Worm (Caenorhabditis elegans) whole organism, L1 larva: ENCODE data around the gene nhr-238.

Source experiments
- C04F5.9 ChIP-seq: sonication (generic microtip); optimal IDR thresholded peaks from 2 replicates; lab custom pipeline; 2016; ENCODE audit warnings: missing genetic modification characterization, missing compliant biosample characterization
- Y116A8C.19 ChIP-seq: sonication (generic microtip); optimal IDR thresholded peaks from 2 replicates; lab custom pipeline; 2016; ENCODE audit warnings: missing compliant biosample characterization, missing genetic modification characterization, borderline replicate concordance
- alr-1 ChIP-seq: fragments of 200-800 bp; sonication (Bioruptor generic); optimal IDR thresholded peaks from 2 replicates; lab custom pipeline; 2018; ENCODE audit warnings: borderline replicate concordance, mild to moderate bottlenecking, missing genetic modification characterization, missing compliant biosample characterization
- blmp-1 ChIP-seq: fragments of 150-350 bp; optimal IDR thresholded peaks from 2 replicates; lab custom pipeline; 2014; ENCODE audit warnings: missing biosample characterization, missing genetic modification characterization
- ceh-63 ChIP-seq: fragments of 200-800 bp; sonication (Bioruptor generic); optimal IDR thresholded peaks from 2 replicates; lab custom pipeline; 2018; ENCODE audit warnings: mild to moderate bottlenecking, missing genetic modification characterization, missing compliant biosample characterization
- ceh-88 ChIP-seq: fragments of 200-800 bp; sonication (Bioruptor generic); IDR thresholded peaks from 2 replicates; pipeline ENCODE4 v1.3.6; 2022; ENCODE audit warnings: missing genetic modification characterization, missing compliant biosample characterization
- ces-1 ChIP-seq: fragments of 150-350 bp; optimal IDR thresholded peaks from 2 replicates; lab custom pipeline; 2014; ENCODE audit warnings: missing biosample characterization, missing genetic modification reagents, missing genetic modification characterization
- efl-1 ChIP-seq, 4 experiments: fragments of 150-350 bp; optimal IDR thresholded peaks in 3 of 4; peaks in 1 of 4; 1 replicate in 1 of 4; 2 replicates in 3 of 4; lab custom pipeline; 2014; ENCODE audit warnings: missing biosample characterization in 2 of 4, missing genetic modification characterization in 2 of 4, missing genetic modification reagents in 2 of 4
- efl-3 ChIP-seq: fragments of 200-800 bp; sonication (Bioruptor generic); optimal IDR thresholded peaks from 2 replicates; lab custom pipeline; 2018; ENCODE audit warnings: mild to moderate bottlenecking, missing genetic modification characterization, missing compliant biosample characterization
- egl-13 ChIP-seq: sonication (generic microtip); optimal IDR thresholded peaks from 2 replicates; lab custom pipeline; 2016; ENCODE audit warnings: missing genotype, missing genetic modification reagents, missing genetic modification characterization, missing compliant biosample characterization
- fkh-10 ChIP-seq: sonication (generic microtip); optimal IDR thresholded peaks from 2 replicates; lab custom pipeline; 2017; ENCODE audit warnings: missing biosample characterization, missing genetic modification reagents, missing genetic modification characterization
- fkh-4 ChIP-seq: sonication (generic microtip); optimal IDR thresholded peaks from 2 replicates; lab custom pipeline; 2016; ENCODE audit warnings: missing compliant biosample characterization, missing genetic modification characterization, borderline replicate concordance
- fkh-8 ChIP-seq: sonication (generic microtip); optimal IDR thresholded peaks from 2 replicates; lab custom pipeline; 2016; ENCODE audit warnings: mild to moderate bottlenecking, missing genetic modification characterization, missing compliant biosample characterization
- fos-1 ChIP-seq: fragments of 150-350 bp; optimal IDR thresholded peaks from 2 replicates; lab custom pipeline; 2014; ENCODE audit warnings: missing biosample characterization, missing genetic modification characterization
- grh-1 ChIP-seq: fragments of 200-800 bp; sonication (Bioruptor generic); IDR thresholded peaks from 2 replicates; pipeline ENCODE4 v1.3.6; 2022; ENCODE audit warnings: missing genetic modification reagents, missing genetic modification characterization, missing compliant biosample characterization
- hlh-17 ChIP-seq: fragments of 200-800 bp; sonication (Bioruptor generic); optimal IDR thresholded peaks from 2 replicates; lab custom pipeline; 2018; ENCODE audit warnings: missing genetic modification characterization, mild to moderate bottlenecking, missing compliant biosample characterization, moderate library complexity, borderline replicate concordance
- irx-1 ChIP-seq: sonication (generic microtip); optimal IDR thresholded peaks from 2 replicates; lab custom pipeline; 2016; ENCODE audit warnings: missing genetic modification characterization, missing compliant biosample characterization
- isw-1 ChIP-seq: fragments of 200-800 bp; sonication (Bioruptor generic); IDR thresholded peaks from 2 replicates; pipeline ENCODE4 v1.3.6; 2022; ENCODE audit warnings: missing genetic modification characterization, missing compliant biosample characterization
- jun-1 ChIP-seq: fragments of 150-350 bp; optimal IDR thresholded peaks from 2 replicates; lab custom pipeline; 2014; ENCODE audit warnings: missing biosample characterization, missing genetic modification reagents, missing genetic modification characterization
- lin-14 ChIP-seq: fragments of 200-800 bp; sonication (Bioruptor generic); optimal IDR thresholded peaks from 2 replicates; lab custom pipeline; 2018; ENCODE audit warnings: mild to moderate bottlenecking, missing genetic modification characterization, moderate library complexity, missing compliant biosample characterization
- lin-15B ChIP-seq: fragments of 150-350 bp; sonication (generic microtip); optimal IDR thresholded peaks from 3 replicates; lab custom pipeline; 2014; ENCODE audit warnings: missing biosample characterization, missing genetic modification characterization
- lin-39 ChIP-seq: fragments of 150-350 bp; optimal IDR thresholded peaks from 2 replicates; lab custom pipeline; 2014; ENCODE audit warnings: missing biosample characterization, missing genetic modification reagents, missing genetic modification characterization
- lsy-2 ChIP-seq, 2 experiments: fragments of 150-350 bp; optimal IDR thresholded peaks; 2 replicates each; lab custom pipeline; 2014; ENCODE audit warnings: missing biosample characterization in 2 of 2, missing genetic modification characterization in 2 of 2
- mep-1 ChIP-seq: fragments of 150-350 bp; optimal IDR thresholded peaks from 2 replicates; lab custom pipeline; 2014; ENCODE audit warnings: missing biosample characterization, missing genetic modification characterization
- nhr-11 ChIP-seq: fragments of 150-350 bp; optimal IDR thresholded peaks from 2 replicates; lab custom pipeline; 2014; ENCODE audit warnings: missing biosample characterization, missing genetic modification characterization
- nhr-12 ChIP-seq: sonication (generic microtip); optimal IDR thresholded peaks from 2 replicates; lab custom pipeline; 2017; ENCODE audit warnings: missing biosample characterization, missing genetic modification characterization
- nhr-20 ChIP-seq: sonication (generic microtip); optimal IDR thresholded peaks from 2 replicates; lab custom pipeline; 2016; ENCODE audit warnings: mild to moderate bottlenecking, missing genetic modification characterization, missing compliant biosample characterization
- nhr-28 ChIP-seq: fragments of 150-350 bp; optimal IDR thresholded peaks from 2 replicates; lab custom pipeline; 2014; ENCODE audit warnings: missing biosample characterization, missing genetic modification characterization
- nhr-47 ChIP-seq: sonication (generic microtip); optimal IDR thresholded peaks from 2 replicates; lab custom pipeline; 2016; ENCODE audit warnings: mild to moderate bottlenecking, missing genetic modification characterization, moderate library complexity, missing compliant biosample characterization
- nhr-71 ChIP-seq: sonication (generic microtip); optimal IDR thresholded peaks from 2 replicates; lab custom pipeline; 2016; ENCODE audit warnings: mild to moderate bottlenecking, missing genetic modification characterization, moderate library complexity, missing compliant biosample characterization
- nhr-77 ChIP-seq: fragments of 150-350 bp; optimal IDR thresholded peaks from 2 replicates; lab custom pipeline; 2014; ENCODE audit warnings: missing biosample characterization, missing genetic modification characterization
- nhr-84 ChIP-seq: sonication (generic microtip); optimal IDR thresholded peaks from 2 replicates; lab custom pipeline; 2017; ENCODE audit warnings: missing biosample characterization, missing genetic modification characterization
- nhr-85 ChIP-seq: sonication (generic microtip); peaks from one replicate; lab custom pipeline; 2016; ENCODE audit warnings: missing genetic modification characterization, inconsistent platforms, missing compliant biosample characterization
- nhr-90 ChIP-seq: sonication (generic microtip); optimal IDR thresholded peaks from 2 replicates; lab custom pipeline; 2016; ENCODE audit warnings: mild to moderate bottlenecking, missing genetic modification characterization, missing compliant biosample characterization; ENCODE audit not compliant: poor library complexity
- pqm-1 ChIP-seq: sonication (generic microtip); optimal IDR thresholded peaks from 3 replicates; lab custom pipeline; 2017; ENCODE audit warnings: missing biosample characterization, missing genetic modification characterization
- rnt-1 ChIP-seq: sonication (generic microtip); optimal IDR thresholded peaks from 2 replicates; lab custom pipeline; 2016; ENCODE audit warnings: mild to moderate bottlenecking, missing genetic modification characterization, moderate library complexity, missing compliant biosample characterization
- skn-1 ChIP-seq: fragments of 150-350 bp; optimal IDR thresholded peaks from 2 replicates; lab custom pipeline; 2014; ENCODE audit warnings: missing biosample characterization, missing genetic modification characterization
- snu-23 ChIP-seq: sonication (generic microtip); optimal IDR thresholded peaks from 2 replicates; lab custom pipeline; 2016; ENCODE audit warnings: missing genetic modification characterization, missing compliant biosample characterization
- sup-37 ChIP-seq: fragments of 200-800 bp; sonication (Bioruptor generic); optimal IDR thresholded peaks from 2 replicates; lab custom pipeline; 2018; ENCODE audit warnings: mild to moderate bottlenecking, missing genetic modification characterization, missing compliant biosample characterization
- tbx-2 ChIP-seq: sonication (generic microtip); optimal IDR thresholded peaks from 2 replicates; lab custom pipeline; 2016; ENCODE audit warnings: missing genetic modification characterization, missing compliant biosample characterization
- unc-30 ChIP-seq: sonication (generic microtip); optimal IDR thresholded peaks from 2 replicates; lab custom pipeline; 2017; ENCODE audit warnings: missing biosample characterization, missing genetic modification characterization
- unc-62 ChIP-seq: fragments of 150-350 bp; optimal IDR thresholded peaks from 2 replicates; lab custom pipeline; 2014; ENCODE audit warnings: missing biosample characterization, missing genetic modification reagents, missing genetic modification characterization
- vab-15 ChIP-seq: sonication (generic microtip); optimal IDR thresholded peaks from 2 replicates; lab custom pipeline; 2017; ENCODE audit warnings: missing genotype, mild to moderate bottlenecking, missing genetic modification characterization, missing compliant biosample characterization
- zag-1 ChIP-seq: fragments of 150-350 bp; optimal IDR thresholded peaks from 2 replicates; lab custom pipeline; 2014; ENCODE audit warnings: missing biosample characterization, missing genetic modification characterization
- ztf-11 ChIP-seq, 2 experiments: sonication (generic microtip); optimal IDR thresholded peaks; 2 replicates each; lab custom pipeline; 2016 to 2017; ENCODE audit warnings: missing genetic modification characterization in 2 of 2, missing biosample characterization in 1 of 2, missing compliant biosample characterization in 1 of 2
- ztf-4 ChIP-seq: fragments of 150-350 bp; optimal IDR thresholded peaks from 2 replicates; lab custom pipeline; 2014; ENCODE audit warnings: missing biosample characterization, missing genetic modification characterization

nhr-238 gene

DNA sequence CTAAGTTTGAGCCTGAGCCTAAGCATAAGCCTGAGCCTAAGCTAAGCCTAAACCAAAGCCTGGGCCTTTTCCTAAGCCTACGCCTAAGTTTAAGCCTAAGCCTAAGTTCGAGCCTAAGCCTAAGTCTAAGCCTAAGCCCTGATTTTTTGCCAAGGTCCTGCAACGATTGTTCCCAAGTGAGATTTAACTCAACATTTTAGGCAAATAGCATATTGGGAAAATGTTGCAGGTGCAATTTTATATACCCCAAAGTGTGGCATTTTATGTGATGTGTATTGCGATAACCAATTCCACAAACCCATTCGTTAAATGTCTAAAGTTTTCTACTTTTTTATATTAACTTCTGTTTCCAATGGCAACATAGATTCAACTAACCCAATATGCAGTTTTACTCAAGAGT is 33.0 kb upstream of the nhr-238 start, which contains the start of gene irld-40:
Gene irld-40, plus strand, starts transcription at position 301 of the 400 bp plus-strand sequence.
- TF ChIP-seq ceh-63 (GFP tag; lab: Kevin White, UChicago) = no peak

DNA sequence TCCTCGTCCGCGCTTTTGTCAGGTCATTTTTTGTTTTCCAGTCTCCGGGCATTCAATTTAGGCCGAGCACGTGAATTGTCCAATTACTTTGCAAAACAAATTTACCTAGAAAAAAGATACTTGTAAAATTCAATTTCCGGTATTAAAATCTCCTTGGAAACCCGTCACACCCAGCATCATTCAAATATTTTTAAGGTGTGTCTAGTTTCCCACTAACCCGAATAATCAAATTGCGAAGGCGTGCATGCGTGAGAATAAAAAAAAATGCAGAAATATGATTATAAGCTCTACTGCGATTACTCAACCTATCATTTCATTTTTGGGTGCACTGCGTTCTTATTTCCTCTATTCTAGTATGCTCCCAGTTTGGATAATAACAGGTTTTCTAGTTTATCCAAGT is 25.6 kb upstream of the nhr-238 start, which contains the start of gene irld-11:
Gene irld-11, plus strand, starts transcription at position 301 of the 400 bp plus-strand sequence.
- no peak for TF ChIP-seq tbx-2 (tag; lab: Kevin White, UChicago)
- peak; percentile 32 for TF ChIP-seq nhr-20 (tag; lab: Kevin White, UChicago)
- TF ChIP-seq fkh-8 = peak; percentile 82
- no peak for TF ChIP-seq irx-1 (tag; lab: Kevin White, UChicago)

DNA sequence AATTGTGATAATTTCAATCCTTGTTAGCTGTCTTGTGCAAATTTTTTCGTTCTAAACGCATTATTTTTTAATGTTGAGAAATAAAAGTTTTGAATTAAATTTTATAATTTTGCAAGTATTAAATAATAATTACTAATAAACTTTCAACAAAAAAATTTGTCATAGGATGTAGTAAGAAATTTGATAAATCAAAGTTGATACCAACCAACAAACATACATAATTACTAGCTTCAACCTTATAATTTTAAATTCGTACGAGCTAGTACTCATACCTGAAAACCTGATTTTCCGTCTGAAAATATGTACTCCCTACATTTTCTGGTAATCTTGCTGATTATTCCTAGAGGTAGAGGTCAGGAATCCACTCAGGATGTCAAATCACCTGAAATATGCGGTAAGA is 21.8 kb upstream of the nhr-238 start, which contains the start of gene irld-44:
Gene irld-44, plus strand, starts transcription at position 301 of the 400 bp plus-strand sequence.
- no peak for TF ChIP-seq ztf-4 (tag; lab: Kevin White, UChicago)
- TF ChIP-seq zag-1 (tag; lab: Kevin White, UChicago) = no peak
- no peak for TF ChIP-seq pqm-1
- TF ChIP-seq mep-1 (tag; lab: Kevin White, UChicago) = no peak
- no peak for TF ChIP-seq lin-15B (tag; lab: Kevin White, UChicago)
- TF ChIP-seq jun-1 (tag; lab: Kevin White, UChicago) = no peak
- no peak for TF ChIP-seq hlh-17 (GFP tag; lab: Kevin White, UChicago)
- no peak for TF ChIP-seq blmp-1 (tag; lab: Kevin White, UChicago)
- no peak for TF ChIP-seq nhr-90 (tag; lab: Kevin White, UChicago)
- TF ChIP-seq, all 84 proteins: peak for 0

DNA sequence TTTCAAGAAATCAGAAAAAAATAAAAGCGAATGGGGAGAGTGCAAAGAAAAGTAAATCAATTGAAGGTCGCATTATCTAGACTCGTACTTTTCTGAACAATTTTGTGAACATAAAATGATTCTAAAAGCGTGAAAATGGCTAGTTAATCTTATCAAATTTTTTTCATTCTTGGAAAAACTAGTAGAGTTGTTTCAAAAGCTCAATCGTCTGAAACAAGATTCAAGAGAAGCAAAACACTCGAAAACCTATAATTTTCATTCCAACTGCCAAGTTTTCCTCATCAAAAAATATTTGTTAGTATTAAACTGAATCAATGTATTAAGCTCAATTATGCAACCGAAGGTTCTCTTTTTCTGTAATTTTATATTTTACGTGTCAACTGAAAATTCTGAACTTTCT is 18.8 kb upstream of the nhr-238 start, which contains the start of gene irld-45:
Gene irld-45, plus strand, starts transcription at position 301 of the 400 bp plus-strand sequence.
- TF ChIP-seq alr-1 = no peak
- TF ChIP-seq vab-15 (tag; lab: Kevin White, UChicago) = no peak
- no peak for TF ChIP-seq fos-1 (tag; lab: Kevin White, UChicago)
- no peak for TF ChIP-seq C04F5.9 (tag; lab: Kevin White, UChicago)
- TF ChIP-seq ceh-88 (GFP tag; lab: Robert Waterston, UW) = no peak
- TF ChIP-seq Y116A8C.19 = no peak
- no peak for TF ChIP-seq lin-14
- TF ChIP-seq nhr-71 (tag; lab: Kevin White, UChicago) = no peak
- no peak for TF ChIP-seq isw-1 (GFP tag; lab: Robert Waterston, UW)
- TF ChIP-seq nhr-85 (tag; lab: Kevin White, UChicago) = no peak
- no peak for TF ChIP-seq nhr-84 (tag; lab: Kevin White, UChicago)
- no peak for TF ChIP-seq unc-62 (GFP tag; lab: Kevin White, UChicago)
- no peak for TF ChIP-seq nhr-77 (tag; lab: Kevin White, UChicago)
- TF ChIP-seq snu-23 = no peak
- TF ChIP-seq rnt-1 (tag; lab: Kevin White, UChicago) = no peak
- TF ChIP-seq nhr-12 (tag; lab: Kevin White, UChicago) = no peak
- no peak for TF ChIP-seq fkh-10 (GFP tag; lab: Kevin White, UChicago)
- TF ChIP-seq egl-13 (tag; lab: Kevin White, UChicago) = no peak
- no peak for TF ChIP-seq fkh-4
- no peak for TF ChIP-seq ces-1 (GFP tag; lab: Kevin White, UChicago)

DNA sequence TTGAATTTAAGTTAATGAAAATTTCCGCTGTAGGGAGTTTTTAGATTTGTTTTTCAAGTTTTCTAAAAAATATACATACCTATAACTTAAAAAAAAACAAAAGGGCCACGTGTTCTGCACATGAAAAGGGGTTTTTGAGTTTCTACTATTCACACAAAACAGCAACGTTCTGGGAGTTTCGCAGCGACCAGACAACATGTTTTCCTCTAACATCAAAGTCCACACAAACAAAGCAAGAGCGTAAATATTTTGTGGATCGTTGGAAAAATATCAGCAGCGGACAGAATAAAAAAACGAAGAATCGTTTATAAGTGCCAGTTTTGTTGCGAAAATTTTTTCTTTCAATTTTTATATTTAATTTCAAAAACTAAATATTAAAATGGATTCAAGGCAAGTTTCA is 14.7 kb upstream of the nhr-238 start, which contains the start of gene alh-2:
Gene alh-2, plus strand, starts transcription at position 284 of the 400 bp plus-strand sequence.
- TF ChIP-seq lin-14 = no peak
- TF ChIP-seq efl-1 (optimal IDR thresholded peaks at IDR 0.05; lab: Kevin White, UChicago) = no peak
- no peak for TF ChIP-seq efl-1 (GFP tag; optimal IDR thresholded peaks at IDR 0.05 in 1 of 2; lab: Kevin White, UChicago)
- TF ChIP-seq fkh-4 = no peak
- TF ChIP-seq nhr-20 (tag; lab: Kevin White, UChicago) = no peak
- TF ChIP-seq nhr-11 (tag; lab: Kevin White, UChicago) = no peak
- no peak for TF ChIP-seq ztf-11 (tag; optimal IDR thresholded peaks at IDR 0.05; lab: Kevin White, UChicago)
- TF ChIP-seq lin-39 (tag; lab: Kevin White, UChicago) = no peak
- TF ChIP-seq sup-37 (GFP tag; lab: Kevin White, UChicago) = no peak
- no peak for TF ChIP-seq egl-13 (tag; lab: Kevin White, UChicago)
- TF ChIP-seq nhr-71 (tag; lab: Kevin White, UChicago) = no peak
- no peak for TF ChIP-seq unc-30 (tag; lab: Kevin White, UChicago)
- TF ChIP-seq nhr-28 = no peak
- TF ChIP-seq skn-1 (tag; lab: Kevin White, UChicago) = no peak
- no peak for TF ChIP-seq lsy-2 (tag; optimal IDR thresholded peaks at IDR 0.05; lab: Kevin White, UChicago)
- no peak for TF ChIP-seq efl-3 (GFP tag; lab: Kevin White, UChicago)
- TF ChIP-seq nhr-47 (tag; lab: Kevin White, UChicago) = no peak
- no peak for TF ChIP-seq grh-1 (GFP tag; lab: Robert Waterston, UW)
- TF ChIP-seq, all 84 proteins: peak for 0
